Worm (Caenorhabditis elegans): ENCODE results near the gene nasp-1.
A peak's percentile ranks its signal among the peaks of the same experiment; 100 is the strongest.

nasp-1 gene

ce11 chrII:11105981-11106711 is at the start of gene nasp-1:
TSS of gene nasp-1 (plus strand) at chrII:11106612.
- TF ChIP-seq lin-13 (tag; optimal IDR thresholded peaks at IDR 0.05) (peak; percentile 12), nhr-76 (tag; optimal IDR thresholded peaks at IDR 0.05) (no peak), lsy-2 (tag; optimal IDR thresholded peaks at IDR 0.05) (peak; percentile 90)

ce11 chrII:11057256-11057655 is 49.2 kb upstream of the nasp-1 start:
- TF ChIP-seq nhr-28 (tag; optimal IDR thresholded peaks at IDR 0.05) (no peak), elt-1 (tag; optimal IDR thresholded peaks at IDR 0.05; ENCODE audit: borderline replicate concordance, insufficient read depth) (peak; percentile 77), elt-3 (tag; optimal IDR thresholded peaks at IDR 0.05) (peak; percentile 43)

ce11 chrII:11064191-11064695 is 42.2 kb upstream of the nasp-1 start:
- no peak for TF ChIP-seq tbx-8 (GFP tag; optimal IDR thresholded peaks at IDR 0.05)
- no peak for TF ChIP-seq drap-1 (GFP tag; optimal IDR thresholded peaks at IDR 0.05)
- no peak for TF ChIP-seq elt-3 (tag; optimal IDR thresholded peaks at IDR 0.05)
- no peak for TF ChIP-seq lin-13 (tag; optimal IDR thresholded peaks at IDR 0.05)
- no peak for TF ChIP-seq mep-1 (tag; optimal IDR thresholded peaks at IDR 0.05)
- TF ChIP-seq unc-120 (tag; optimal IDR thresholded peaks at IDR 0.05; ENCODE audit: poor library complexity, severe bottlenecking) = no peak
- no peak for TF ChIP-seq M03D4.4 (tag; optimal IDR thresholded peaks at IDR 0.05)
- no peak for TF ChIP-seq snpc-4 (tag; optimal IDR thresholded peaks at IDR 0.05)

ce11 chrII:11072565-11072964 is 33.8 kb upstream of the nasp-1 start:
- TF ChIP-seq ces-1 (GFP tag; optimal IDR thresholded peaks at IDR 0.05) (peak; percentile 63), flh-1 (GFP tag; optimal IDR thresholded peaks at IDR 0.05) (no peak), cnd-1 (tag; optimal IDR thresholded peaks at IDR 0.05) (no peak), mep-1 (tag; optimal IDR thresholded peaks at IDR 0.05) (no peak), lin-13 (tag; optimal IDR thresholded peaks at IDR 0.05) (no peak), ceh-83 (GFP tag; optimal IDR thresholded peaks at IDR 0.05) (no peak), unc-120 (tag; optimal IDR thresholded peaks at IDR 0.05; ENCODE audit: poor library complexity, severe bottlenecking) (no peak), ham-2 (GFP tag; optimal IDR thresholded peaks at IDR 0.05) (no peak), zip-8 (tag; optimal IDR thresholded peaks at IDR 0.05) (no peak), sptf-1 (tag; optimal IDR thresholded peaks at IDR 0.05) (peak; percentile 19), lin-32 (GFP tag; optimal IDR thresholded peaks at IDR 0.05) (no peak)

DNA sequence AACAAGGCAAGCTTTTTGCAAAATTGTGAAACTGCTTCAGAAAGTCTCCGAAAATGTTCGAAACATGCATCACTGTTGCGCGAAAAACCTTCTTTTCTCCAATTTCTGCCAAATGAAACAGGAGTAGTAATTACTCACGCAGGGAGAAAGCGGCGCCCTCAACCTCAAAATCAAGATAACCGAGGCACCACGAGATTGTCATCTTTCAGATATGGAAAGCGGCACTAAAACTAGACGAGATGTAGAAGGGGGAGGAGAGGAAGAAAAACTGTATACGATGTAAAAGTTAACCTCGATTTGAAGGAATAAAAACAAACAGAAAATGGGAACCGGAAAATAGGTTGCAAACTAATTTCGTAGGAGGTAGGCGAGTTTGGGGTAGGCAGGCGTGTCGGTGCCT is 29.9 kb upstream of the nasp-1 start:
- TF ChIP-seq drap-1 (GFP tag; optimal IDR thresholded peaks at IDR 0.05) (no peak), elt-1 (tag; optimal IDR thresholded peaks at IDR 0.05; ENCODE audit: borderline replicate concordance, insufficient read depth) (peak; percentile 82), nhr-237 (tag; optimal IDR thresholded peaks at IDR 0.05) (no peak)

DNA sequence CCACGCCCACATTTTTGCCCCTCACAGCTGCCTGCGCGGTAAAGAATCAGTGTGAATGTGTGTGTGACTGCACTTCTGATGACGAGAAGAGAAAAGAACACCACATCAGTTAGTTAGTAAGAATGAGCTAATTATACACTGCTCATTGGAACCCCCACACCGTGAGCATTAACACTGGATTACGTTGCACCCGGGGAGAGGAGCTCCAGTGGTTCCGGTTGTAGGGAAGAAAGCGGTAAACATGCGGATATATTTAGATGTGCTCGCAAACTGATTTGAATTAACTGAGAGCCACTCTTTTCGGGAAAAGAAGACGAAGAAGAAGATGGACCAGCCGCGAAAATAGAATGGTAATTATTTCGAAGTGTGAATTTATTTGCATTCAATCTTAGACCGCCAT is 19.6 kb upstream of the nasp-1 start:
- no peak for TF ChIP-seq zip-8 (tag; optimal IDR thresholded peaks at IDR 0.05)
- peak; percentile 63 for TF ChIP-seq ces-1 (GFP tag; optimal IDR thresholded peaks at IDR 0.05)

DNA sequence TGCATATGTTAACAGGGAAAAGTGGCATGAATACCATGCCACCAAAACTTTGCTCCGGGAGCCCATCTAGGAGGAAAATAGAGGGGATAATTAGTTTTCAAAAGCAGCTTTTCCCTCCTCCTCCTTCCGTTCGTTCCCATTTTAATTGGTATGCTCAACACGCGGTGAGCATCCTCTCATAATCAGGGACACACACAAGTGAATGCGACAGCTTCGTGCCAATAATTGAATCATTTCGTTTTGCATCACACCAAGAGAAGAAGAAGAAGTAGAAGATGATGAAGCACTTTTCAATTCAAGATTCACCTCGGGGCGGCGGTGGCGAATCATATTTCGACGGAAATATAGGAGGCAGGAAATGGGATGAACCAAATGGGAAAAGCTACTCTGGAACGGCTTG is 18.3 kb upstream of the nasp-1 start:
- TF ChIP-seq blmp-1 (tag; optimal IDR thresholded peaks at IDR 0.05) = no peak
- TF ChIP-seq sem-2 (GFP tag; optimal IDR thresholded peaks at IDR 0.05) = no peak
- TF ChIP-seq lsy-2 (tag; optimal IDR thresholded peaks at IDR 0.05) = no peak
- no peak for TF ChIP-seq flh-1 (GFP tag; optimal IDR thresholded peaks at IDR 0.05)
- TF ChIP-seq mls-2 (tag; optimal IDR thresholded peaks at IDR 0.05) = peak; percentile 30
- TF ChIP-seq ces-1 (GFP tag; optimal IDR thresholded peaks at IDR 0.05) = peak; percentile 97
- TF ChIP-seq M03D4.4 (tag; optimal IDR thresholded peaks at IDR 0.05) = no peak
- no peak for TF ChIP-seq nhr-12 (tag; optimal IDR thresholded peaks at IDR 0.05)
- TF ChIP-seq cnd-1 (tag; optimal IDR thresholded peaks at IDR 0.05) = no peak
- no peak for TF ChIP-seq ceh-43 (GFP tag; optimal IDR thresholded peaks at IDR 0.05)
- no peak for TF ChIP-seq hlh-1 (tag; optimal IDR thresholded peaks at IDR 0.05)
- TF ChIP-seq snpc-4 (tag; optimal IDR thresholded peaks at IDR 0.05) = no peak
- no peak for TF ChIP-seq lin-32 (GFP tag; optimal IDR thresholded peaks at IDR 0.05)
- TF ChIP-seq lin-13 (tag; optimal IDR thresholded peaks at IDR 0.05) = no peak
- no peak for TF ChIP-seq nhr-28 (tag; optimal IDR thresholded peaks at IDR 0.05)
